Fruit fly (Drosophila melanogaster) whole organism, embryonic: ENCODE data around the gene CG13676.

Experiments
- B-H1 ChIP-seq: fragments of 200-800 bp; sonication (Bioruptor generic); IDR thresholded peaks from 3 replicates; pipeline ENCODE4 v1.3.6; 2022; ENCODE audit warnings: missing biosample characterization, missing genetic modification characterization
- Bdp1 ChIP-seq: fragments of 200-800 bp; sonication (Bioruptor generic); optimal IDR thresholded peaks from 3 replicates; lab custom pipeline; 2016; ENCODE audit warnings: missing biosample characterization, missing genetic modification characterization
- Bteb2 ChIP-seq: fragments of 200-800 bp; sonication (Bioruptor generic); optimal IDR thresholded peaks from 2 replicates; lab custom pipeline; 2016; ENCODE audit warnings: missing biosample characterization, missing genetic modification characterization
- CG10462 ChIP-seq: fragments of 200-800 bp; sonication (Bioruptor generic); optimal IDR thresholded peaks from 2 replicates; lab custom pipeline; 2016; ENCODE audit warnings: missing biosample characterization, missing genetic modification characterization
- CG10654 ChIP-seq: fragments of 200-800 bp; sonication (Bioruptor generic); optimal IDR thresholded peaks from 2 replicates; lab custom pipeline; 2016; ENCODE audit warnings: missing biosample characterization, missing genetic modification characterization
- CG11398 ChIP-seq: fragments of 200-800 bp; sonication (Bioruptor generic); optimal IDR thresholded peaks from 2 replicates; lab custom pipeline; 2016; ENCODE audit warnings: missing biosample characterization, missing genetic modification characterization
- CG13624 ChIP-seq: fragments of 200-800 bp; sonication (Bioruptor generic); optimal IDR thresholded peaks from 2 replicates; lab custom pipeline; 2016; ENCODE audit warnings: missing biosample characterization, missing genetic modification characterization
- CG15073 ChIP-seq: fragments of 200-800 bp; sonication (Bioruptor generic); optimal IDR thresholded peaks from 2 replicates; lab custom pipeline; 2016; ENCODE audit warnings: missing biosample characterization, missing genetic modification characterization
- CG15479 ChIP-seq: fragments of 200-800 bp; sonication (Bioruptor generic); optimal IDR thresholded peaks from 3 replicates; lab custom pipeline; 2019; ENCODE audit warnings: missing biosample characterization, mild to moderate bottlenecking, missing genetic modification characterization, moderate library complexity
- CG1602 ChIP-seq: fragments of 200-800 bp; sonication (Bioruptor generic); optimal IDR thresholded peaks from 3 replicates; lab custom pipeline; 2016; ENCODE audit warnings: missing biosample characterization, missing genetic modification characterization
- CG17385 ChIP-seq: fragments of 200-800 bp; sonication (Bioruptor generic); optimal IDR thresholded peaks from 3 replicates; lab custom pipeline; 2018; ENCODE audit warnings: missing biosample characterization, mild to moderate bottlenecking, missing genetic modification characterization
- CG17568 ChIP-seq: fragments of 200-800 bp; sonication (Bioruptor generic); optimal IDR thresholded peaks from 2 replicates; lab custom pipeline; 2018; ENCODE audit warnings: missing biosample characterization, mild to moderate bottlenecking, missing genetic modification characterization, moderate library complexity
- CG17829 ChIP-seq: fragments of 200-800 bp; optimal IDR thresholded peaks from 2 replicates; lab custom pipeline; 2019; ENCODE audit warnings: missing biosample characterization, mild to moderate bottlenecking, missing genetic modification characterization, moderate library complexity
- CG18599 ChIP-seq: fragments of 200-800 bp; sonication (Bioruptor generic); optimal IDR thresholded peaks from 3 replicates; lab custom pipeline; 2017; ENCODE audit warnings: missing biosample characterization, missing genetic modification characterization, mild to moderate bottlenecking, moderate library complexity, missing genetic modification reagents
- CG2129 ChIP-seq: fragments of 200-800 bp; sonication (Bioruptor generic); IDR thresholded peaks from 2 replicates; pipeline ENCODE4 v1.3.6; 2022; ENCODE audit warnings: missing biosample characterization, missing genetic modification characterization; ENCODE audit not compliant: partially characterized antibody
- CG2712 ChIP-seq: fragments of 200-800 bp; optimal IDR thresholded peaks from 3 replicates; lab custom pipeline; 2019; ENCODE audit warnings: missing biosample characterization, mild to moderate bottlenecking, missing genetic modification characterization, moderate library complexity
- CG30403 ChIP-seq: fragments of 200-800 bp; sonication (Bioruptor generic); optimal IDR thresholded peaks from 3 replicates; lab custom pipeline; 2016; ENCODE audit warnings: missing biosample characterization, missing genetic modification characterization
- CG34224 ChIP-seq: fragments of 200-800 bp; sonication (Bioruptor generic); IDR thresholded peaks from 3 replicates; pipeline ENCODE4 v1.3.6; 2022; ENCODE audit warnings: missing biosample characterization, missing genetic modification characterization; ENCODE audit not compliant: partially characterized antibody
- CG4617 ChIP-seq: fragments of 200-800 bp; sonication (Bioruptor generic); optimal IDR thresholded peaks from 3 replicates; lab custom pipeline; 2016; ENCODE audit warnings: missing biosample characterization, missing genetic modification characterization, borderline replicate concordance
- CG7357 ChIP-seq: fragments of 200-800 bp; sonication (Bioruptor generic); IDR thresholded peaks from 3 replicates; pipeline ENCODE4 v1.3.6; 2022; ENCODE audit warnings: missing biosample characterization, missing genetic modification characterization
- CoRest ChIP-seq: fragments of 200-800 bp; sonication (Bioruptor generic); optimal IDR thresholded peaks from 3 replicates; lab custom pipeline; 2018; ENCODE audit warnings: missing biosample characterization, mild to moderate bottlenecking, missing genetic modification characterization, moderate library complexity
- Dad ChIP-seq: fragments of 200-800 bp; sonication (Bioruptor generic); optimal IDR thresholded peaks from 3 replicates; lab custom pipeline; 2016; ENCODE audit warnings: missing biosample characterization, missing genetic modification characterization
- Elba2 ChIP-seq: fragments of 200-800 bp; sonication (Bioruptor generic); optimal IDR thresholded peaks from 3 replicates; lab custom pipeline; 2016; ENCODE audit warnings: missing biosample characterization, missing genetic modification characterization
- Ets65A ChIP-seq: fragments of 200-800 bp; sonication (Bioruptor generic); peaks from one replicate; lab custom pipeline; 2016; ENCODE audit warnings: missing biosample characterization, missing genetic modification characterization
- Ets97D ChIP-seq: fragments of 200-800 bp; sonication (Bioruptor generic); optimal IDR thresholded peaks from 3 replicates; lab custom pipeline; 2016; ENCODE audit warnings: missing biosample characterization, missing genetic modification characterization
- Hr3 ChIP-seq: fragments of 200-800 bp; sonication (Bioruptor generic); optimal IDR thresholded peaks from 3 replicates; lab custom pipeline; 2016; ENCODE audit warnings: missing biosample characterization, missing genetic modification characterization
- Lhr ChIP-seq: fragments of 200-800 bp; sonication (Bioruptor generic); optimal IDR thresholded peaks from 3 replicates; lab custom pipeline; 2017; ENCODE audit warnings: mild to moderate bottlenecking, missing biosample characterization, missing genetic modification reagents, missing genetic modification characterization
- Lim3 ChIP-seq: fragments of 200-800 bp; sonication (Bioruptor generic); IDR thresholded peaks from 2 replicates; pipeline ENCODE4 v1.3.6; 2022; ENCODE audit warnings: missing biosample characterization, missing genetic modification characterization
- Lpt ChIP-seq: fragments of >200 bp; optimal IDR thresholded peaks from 2 replicates; lab custom pipeline; 2018; ENCODE audit warnings: missing biosample characterization, missing genetic modification characterization
- MBD-R2 ChIP-seq: fragments of 200-800 bp; sonication (Bioruptor generic); IDR thresholded peaks from 2 replicates; pipeline ENCODE4 v1.3.6; 2022; ENCODE audit warnings: missing biosample characterization, missing genetic modification characterization
- MESR4 ChIP-seq: fragments of 200-800 bp; sonication (Bioruptor generic); optimal IDR thresholded peaks from 2 replicates; lab custom pipeline; 2018; ENCODE audit warnings: missing biosample characterization, mild to moderate bottlenecking, missing genetic modification characterization, moderate library complexity
- Med ChIP-seq: fragments of 200-800 bp; sonication (Bioruptor generic); peaks from one replicate; lab custom pipeline; 2016; ENCODE audit warnings: missing biosample characterization, missing genetic modification characterization, mild to moderate bottlenecking, inconsistent platforms, moderate library complexity
- Sry-β ChIP-seq: fragments of 200-800 bp; sonication (Bioruptor generic); optimal IDR thresholded peaks from 2 replicates; lab custom pipeline; 2018; ENCODE audit warnings: missing biosample characterization, mild to moderate bottlenecking, missing genetic modification characterization, moderate library complexity
- ac ChIP-seq: fragments of 200-800 bp; sonication (Bioruptor generic); optimal IDR thresholded peaks from 3 replicates; lab custom pipeline; 2017; ENCODE audit warnings: missing biosample characterization, mild to moderate bottlenecking, missing genetic modification characterization
- amos ChIP-seq: fragments of 200-800 bp; sonication (Bioruptor generic); IDR thresholded peaks from 2 replicates; pipeline ENCODE4 v1.3.6; 2022; ENCODE audit warnings: missing biosample characterization, missing genetic modification characterization; ENCODE audit not compliant: partially characterized antibody
- bsh ChIP-seq, 2 experiments: fragments of 200-800 bp; sonication (Bioruptor generic); optimal IDR thresholded peaks; 2 replicates each; lab custom pipeline; 2017 to 2018; ENCODE audit warnings: mild to moderate bottlenecking in 2 of 2, missing biosample characterization in 2 of 2, missing genetic modification characterization in 2 of 2, moderate library complexity in 1 of 2
- danr ChIP-seq: fragments of 200-800 bp; sonication (Bioruptor generic); IDR thresholded peaks from 2 replicates; pipeline ENCODE4 v1.3.6; 2022; ENCODE audit warnings: missing biosample characterization, missing genetic modification characterization
- exex ChIP-seq: fragments of 200-800 bp; sonication (Bioruptor generic); optimal IDR thresholded peaks from 4 replicates; lab custom pipeline; 2018; ENCODE audit warnings: missing biosample characterization, mild to moderate bottlenecking, missing genetic modification characterization, moderate library complexity
- fd3F ChIP-seq: fragments of 200-800 bp; sonication (Bioruptor generic); optimal IDR thresholded peaks from 2 replicates; lab custom pipeline; 2018; ENCODE audit warnings: missing biosample characterization, mild to moderate bottlenecking, missing genetic modification characterization, moderate library complexity
- fru ChIP-seq: fragments of >200 bp; optimal IDR thresholded peaks from 2 replicates; lab custom pipeline; 2017
- hth ChIP-seq: fragments of >200 bp; optimal IDR thresholded peaks from 2 replicates; lab custom pipeline; 2017; ENCODE audit warnings: inconsistent platforms
- pnt ChIP-seq: fragments of 200-800 bp; sonication (Bioruptor generic); optimal IDR thresholded peaks from 3 replicates; lab custom pipeline; 2016; ENCODE audit warnings: missing biosample characterization, missing genetic modification characterization
- shn ChIP-seq: fragments of 200-800 bp; sonication (Bioruptor generic); optimal IDR thresholded peaks from 3 replicates; lab custom pipeline; 2016; ENCODE audit warnings: missing biosample characterization, missing genetic modification characterization
- sisA ChIP-seq: fragments of 200-800 bp; sonication (Bioruptor generic); IDR thresholded peaks from 2 replicates; pipeline ENCODE4 v1.3.6; 2022; ENCODE audit warnings: missing biosample characterization, missing genetic modification characterization
- sob ChIP-seq: fragments of 200-800 bp; sonication (Bioruptor generic); IDR thresholded peaks from 2 replicates; pipeline ENCODE4 v1.3.6; 2022; ENCODE audit warnings: missing biosample characterization, missing genetic modification characterization
- stwl ChIP-seq: fragments of 200-800 bp; sonication (Bioruptor generic); optimal IDR thresholded peaks from 3 replicates; lab custom pipeline; 2018; ENCODE audit warnings: missing biosample characterization, mild to moderate bottlenecking, missing genetic modification characterization, moderate library complexity
- ttk ChIP-seq: fragments of 200-800 bp; sonication (Bioruptor generic); IDR thresholded peaks from 2 replicates; pipeline ENCODE4 v2.1.2; 2022; ENCODE audit warnings: missing biosample characterization, missing genetic modification characterization
- tx ChIP-seq: fragments of 200-800 bp; sonication (Bioruptor generic); optimal IDR thresholded peaks from 2 replicates; lab custom pipeline; 2016; ENCODE audit warnings: missing biosample characterization, missing genetic modification characterization
- unpg ChIP-seq: fragments of 200-800 bp; sonication (Bioruptor generic); optimal IDR thresholded peaks from 3 replicates; lab custom pipeline; 2018; ENCODE audit warnings: missing biosample characterization, mild to moderate bottlenecking, missing genetic modification characterization, moderate library complexity
- vnd ChIP-seq: fragments of 200-800 bp; sonication (Bioruptor generic); IDR thresholded peaks from 3 replicates; pipeline ENCODE4 v1.3.6; 2022; ENCODE audit warnings: missing biosample characterization, missing genetic modification characterization; ENCODE audit not compliant: partially characterized antibody

The CG13676 gene

dm6 chr3L:8115864-8116528, 35.6 kb downstream of the CG13676 start, which contains the start of the genes Arp3 and msk (continued):
- peak; percentile 45; the same call in 1 of the 2 replicates for TF ChIP-seq ttk (GFP tag; lab: Robert Waterston, UW)
- TF ChIP-seq sisA (GFP tag; lab: Robert Waterston, UW): peak; percentile 84
- TF ChIP-seq CG4617 (GFP tag; lab: Kevin White, UChicago): peak; percentile 91
- peak; percentile 81 for TF ChIP-seq sob (GFP tag; lab: Robert Waterston, UW)
- no peak for TF ChIP-seq CG10462 (GFP tag; lab: Kevin White, UChicago)
- TF ChIP-seq Elba2: peak; percentile 21
- TF ChIP-seq amos (GFP tag; lab: Robert Waterston, UW): 0 out of 2 replicates have a peak, but pooled peaks have one; percentile 49
- TF ChIP-seq Bteb2 (GFP tag; lab: Kevin White, UChicago): peak; percentile 89
- TF ChIP-seq exex (tag; lab: Kevin White, UChicago): peak; percentile 55
- TF ChIP-seq Sry-β (GFP tag; lab: Kevin White, UChicago): peak; percentile 8
- TF ChIP-seq B-H1 (GFP tag; lab: Robert Waterston, UW): peak; percentile 27; the same call in 1 of the 3 replicates
- peak in 1 of 2 experiments; percentile 65 for TF ChIP-seq bsh (GFP tag; optimal IDR thresholded peaks at IDR 0.05; lab: Kevin White, UChicago)
- peak; percentile 96 for TF ChIP-seq Ets97D (GFP tag; lab: Kevin White, UChicago)
- no peak for TF ChIP-seq Lpt (GFP tag; lab: Kevin White, UChicago)
- TF ChIP-seq CG10654: peak; percentile 88
- TF ChIP-seq CG1602 (GFP tag; lab: Kevin White, UChicago): peak; percentile 76
- peak; percentile 1 for TF ChIP-seq CG15073 (GFP tag; lab: Kevin White, UChicago)
- TF ChIP-seq fd3F (GFP tag; lab: Kevin White, UChicago): peak; percentile 35
- peak; percentile 91 for TF ChIP-seq tx (GFP tag; lab: Kevin White, UChicago)
- 0 out of 3 replicates have a peak, but pooled peaks have one; percentile 14 for TF ChIP-seq CG34224 (GFP tag; lab: Robert Waterston, UW)
- TF ChIP-seq pnt: peak; percentile 84
- TF ChIP-seq CG17568 (GFP tag; lab: Kevin White, UChicago): no peak
- peak; percentile 66 for TF ChIP-seq Lhr
- peak; percentile 13 for TF ChIP-seq ac (GFP tag; lab: Kevin White, UChicago)
- TF ChIP-seq CG2129: no peak
- TF ChIP-seq Hr3 (GFP tag; lab: Kevin White, UChicago): peak; percentile 81
- TF ChIP-seq CG15479 (GFP tag; lab: Kevin White, UChicago): no peak
- TF ChIP-seq Dad (GFP tag; lab: Kevin White, UChicago): peak; percentile 89
- peak; percentile 83 for TF ChIP-seq CG17829 (tag; lab: Kevin White, UChicago)
- peak; percentile 70 for TF ChIP-seq danr
- no peak for TF ChIP-seq CG18599 (GFP tag; lab: Kevin White, UChicago)
- peak; percentile 99 for TF ChIP-seq Ets65A
- TF ChIP-seq MBD-R2 (GFP tag; lab: Robert Waterston, UW): peak; percentile 93
- peak; percentile 79 for TF ChIP-seq Bdp1 (GFP tag; lab: Kevin White, UChicago)
- no peak for TF ChIP-seq fru (lab: Kevin White, UChicago)
- TF ChIP-seq CG7357 (GFP tag; lab: Robert Waterston, UW): peak; percentile 68
- peak; percentile 81 for TF ChIP-seq CG2712 (tag; lab: Kevin White, UChicago)
- no peak for TF ChIP-seq vnd (GFP tag; lab: Robert Waterston, UW)
- no peak; the same call in 1 of the 2 replicates for TF ChIP-seq Lim3
- peak; percentile 99 for TF ChIP-seq CG17385 (GFP tag; lab: Kevin White, UChicago)
- TF ChIP-seq CG13624 (GFP tag; lab: Kevin White, UChicago): peak; percentile 94
- peak; percentile 69 for TF ChIP-seq unpg (GFP tag; lab: Kevin White, UChicago)
- TF ChIP-seq CoRest (tag; lab: Kevin White, UChicago): peak; percentile 80
- peak; percentile 67 for TF ChIP-seq CG11398 (GFP tag; lab: Kevin White, UChicago)
- TF ChIP-seq Med: peak; percentile 99
- TF ChIP-seq shn (GFP tag; lab: Kevin White, UChicago): peak; percentile 94
- TF ChIP-seq CG30403 (GFP tag; lab: Kevin White, UChicago): peak; percentile 90
- TF ChIP-seq hth: no peak
- TF ChIP-seq MESR4: peak; percentile 69
- TF ChIP-seq stwl: peak; percentile 75
